Worm (Caenorhabditis elegans) whole organism, L4 larva: ENCODE data around the gene dolk-1.

Experiments used
- aha-1 ChIP-seq: fragments of 150-350 bp; peaks from one replicate; lab custom pipeline; 2014; ENCODE audit warnings: missing biosample characterization, missing genetic modification characterization
- ces-1 ChIP-seq: fragments of 150-350 bp; sonication (generic microtip); optimal IDR thresholded peaks from 4 replicates; lab custom pipeline; 2014; ENCODE audit warnings: missing biosample characterization, missing genetic modification reagents, missing genetic modification characterization
- egl-27 ChIP-seq: sonication (generic microtip); optimal IDR thresholded peaks from 3 replicates; lab custom pipeline; 2017; ENCODE audit warnings: missing biosample characterization, missing genetic modification reagents, missing genetic modification characterization
- lin-15B ChIP-seq: fragments of 150-350 bp; sonication (generic microtip); optimal IDR thresholded peaks from 3 replicates; lab custom pipeline; 2014; ENCODE audit warnings: missing biosample characterization, missing genetic modification characterization
- mes-2 ChIP-seq: sonication (generic microtip); optimal IDR thresholded peaks from 2 replicates; lab custom pipeline; 2016; ENCODE audit warnings: missing genotype, mild to moderate bottlenecking, missing genetic modification characterization, missing compliant biosample characterization; ENCODE audit not compliant: poor library complexity, severe bottlenecking
- nhr-10 ChIP-seq: fragments of 150-350 bp; optimal IDR thresholded peaks from 2 replicates; lab custom pipeline; 2014; ENCODE audit warnings: missing biosample characterization, missing genetic modification characterization
- nhr-102 ChIP-seq: sonication (generic microtip); optimal IDR thresholded peaks from 2 replicates; lab custom pipeline; 2016; ENCODE audit warnings: mild to moderate bottlenecking, missing genetic modification characterization, moderate library complexity, missing compliant biosample characterization
- nhr-77 ChIP-seq: fragments of 150-350 bp; optimal IDR thresholded peaks from 2 replicates; lab custom pipeline; 2014; ENCODE audit warnings: missing biosample characterization, missing genetic modification characterization
- skn-1 ChIP-seq: fragments of 150-350 bp; optimal IDR thresholded peaks from 2 replicates; lab custom pipeline; 2014; ENCODE audit warnings: missing biosample characterization, missing genetic modification characterization
- spr-3 ChIP-seq: fragments of 200-800 bp; sonication (Bioruptor generic); optimal IDR thresholded peaks from 2 replicates; lab custom pipeline; 2018; ENCODE audit warnings: mild to moderate bottlenecking, missing genetic modification characterization, missing compliant biosample characterization
- unc-62 ChIP-seq, 3 experiments: fragments of 150-350 bp in 1 of 3; sonication (generic microtip); optimal IDR thresholded peaks in 2 of 3; peaks in 1 of 3; 1 replicate in 1 of 3; 2 replicates in 2 of 3; lab custom pipeline; 2014 to 2017; ENCODE audit warnings: missing biosample characterization in 3 of 3, missing genetic modification characterization in 3 of 3, missing genetic modification reagents in 3 of 3, missing genotype in 1 of 3
- zag-1 ChIP-seq: fragments of 150-350 bp; optimal IDR thresholded peaks from 2 replicates; lab custom pipeline; 2014; ENCODE audit warnings: missing biosample characterization, missing genetic modification characterization

ce11 chrIII:11900022-11900421 is 33.4 kb downstream of the dolk-1 start:
- no peak for TF ChIP-seq unc-62 (GFP tag; optimal IDR thresholded peaks at IDR 0.05 in 1 of 2; lab: Kevin White, UChicago)
- no peak for TF ChIP-seq unc-62 (tag; optimal IDR thresholded peaks at IDR 0.05; lab: Kevin White, UChicago)
- TF ChIP-seq skn-1 (tag; lab: Kevin White, UChicago): no peak
- no peak for TF ChIP-seq zag-1 (tag; lab: Kevin White, UChicago)
- TF ChIP-seq egl-27 (tag; lab: Kevin White, UChicago): no peak
- no peak for TF ChIP-seq nhr-102 (tag; lab: Kevin White, UChicago)
- TF ChIP-seq nhr-77 (tag; lab: Kevin White, UChicago): no peak
- TF ChIP-seq mes-2: no peak
- no peak for TF ChIP-seq aha-1 (tag; lab: Kevin White, UChicago)
- TF ChIP-seq nhr-10 (tag; lab: Kevin White, UChicago): no peak
- TF ChIP-seq spr-3 (GFP tag; lab: Kevin White, UChicago): no peak
- TF ChIP-seq ces-1 (GFP tag; lab: Kevin White, UChicago): no peak
- no peak for TF ChIP-seq lin-15B
